Worm (Caenorhabditis elegans): ENCODE data around the gene ZK512.11.

Gene ZK512.11

DNA sequence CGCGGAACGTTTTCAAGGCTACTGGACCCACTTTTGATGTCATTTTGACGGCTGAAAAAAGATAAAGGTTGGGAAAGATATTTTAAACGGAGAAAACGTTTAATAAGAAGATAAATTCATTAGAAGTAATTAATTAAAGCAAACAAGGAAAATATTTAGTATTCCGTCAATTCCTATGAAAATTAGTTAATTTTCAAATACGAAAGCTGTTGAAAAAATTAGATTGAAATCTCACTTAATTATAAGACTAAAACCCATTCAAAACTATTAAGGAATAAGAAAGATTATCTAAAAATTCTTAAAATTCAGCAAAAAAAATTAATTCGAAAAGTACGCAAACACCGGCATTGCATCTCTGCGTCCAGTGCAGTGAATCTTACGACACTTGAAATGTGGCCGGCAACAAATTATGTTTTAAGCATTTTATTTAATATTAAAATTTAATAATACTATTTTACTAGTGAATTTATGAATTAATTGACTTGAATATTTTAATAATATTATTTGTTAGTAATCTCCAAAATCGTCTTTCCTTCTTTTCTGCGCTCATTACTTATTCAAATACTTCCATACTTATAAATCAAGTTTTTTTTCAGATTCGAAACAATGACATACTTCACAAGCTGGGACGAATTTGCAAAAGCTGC is 856 bp downstream of the ZK512.11 start, which contains the start of the genes ZK512.2 and ZK512.4:
TSS of gene ZK512.2 (minus strand) at position 51 of the 647 bp plus-strand sequence.
TSS of gene ZK512.4 (plus strand) at position 597 of the 647 bp plus-strand sequence.
- TF ChIP-seq skn-1 (tag; optimal IDR thresholded peaks at IDR 0.05): peak; percentile 26
- TF ChIP-seq swsn-7 (tag; optimal IDR thresholded peaks at IDR 0.05): peak; percentile 3
- TF ChIP-seq mef-2 (tag; optimal IDR thresholded peaks at IDR 0.05): no peak
- peak; percentile 56 for TF ChIP-seq mep-1 (tag; optimal IDR thresholded peaks at IDR 0.05)
- TF ChIP-seq nhr-237 (tag; optimal IDR thresholded peaks at IDR 0.05): no peak
- peak; percentile 14 to 58 (median 30) for TF ChIP-seq dpl-1 (GFP tag; optimal IDR thresholded peaks at IDR 0.05)
- peak; percentile 42 to 51 for TF ChIP-seq lsy-2 (tag; optimal IDR thresholded peaks at IDR 0.05)
- no peak for TF ChIP-seq unc-62 (GFP tag; optimal IDR thresholded peaks at IDR 0.05)
- TF ChIP-seq C16A3.4 (tag; optimal IDR thresholded peaks at IDR 0.05): peak; percentile 19
- TF ChIP-seq nhr-71 (tag; optimal IDR thresholded peaks at IDR 0.05): peak; percentile 23
- peak; percentile 35 for TF ChIP-seq snu-23 (GFP tag; optimal IDR thresholded peaks at IDR 0.05)
- TF ChIP-seq nhr-47 (tag; optimal IDR thresholded peaks at IDR 0.05): peak; percentile 20
- no peak for TF ChIP-seq nhr-76 (tag; optimal IDR thresholded peaks at IDR 0.05)
- TF ChIP-seq efl-1 (optimal IDR thresholded peaks at IDR 0.05): peak; percentile 20 to 27
- peak; percentile 58 to 91 for TF ChIP-seq efl-1 (GFP tag; optimal IDR thresholded peaks at IDR 0.05 in 1 of 2)
- TF ChIP-seq ztf-11 (tag; optimal IDR thresholded peaks at IDR 0.05): no peak
- peak; percentile 11 to 37 for TF ChIP-seq lin-35 (GFP tag; optimal IDR thresholded peaks at IDR 0.05)
- TF ChIP-seq F16B12.6 (tag; optimal IDR thresholded peaks at IDR 0.05): peak; percentile 80
- peak; percentile 3 for TF ChIP-seq rnt-1 (tag; optimal IDR thresholded peaks at IDR 0.05)

DNA sequence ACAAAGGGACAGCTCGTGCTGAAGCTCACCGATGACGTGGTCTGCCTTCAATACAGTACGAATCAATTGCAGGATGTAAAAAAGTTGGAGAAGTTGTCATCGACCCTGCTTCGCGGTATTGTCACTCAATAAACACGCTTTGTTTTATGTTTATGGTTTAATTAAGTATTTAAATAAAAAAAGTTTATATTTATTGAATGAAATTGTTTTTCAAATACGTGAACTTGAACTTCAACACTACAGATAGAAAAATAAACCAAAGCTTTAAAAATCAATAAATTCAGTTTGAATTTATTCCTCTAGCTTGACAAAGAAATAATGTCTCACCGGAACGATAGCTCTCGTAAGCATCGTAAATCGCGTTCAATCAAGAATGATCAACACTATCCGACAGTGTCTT is 1.8 kb downstream of the ZK512.11 start, which contains the start of gene ZK512.8:
TSS of gene ZK512.8 (plus strand) at position 301 of the 400 bp plus-strand sequence.
- TF ChIP-seq fkh-4 (tag; optimal IDR thresholded peaks at IDR 0.05; ENCODE audit: borderline replicate concordance) (no peak), egl-13 (tag; optimal IDR thresholded peaks at IDR 0.05) (no peak), jun-1 (tag; optimal IDR thresholded peaks at IDR 0.05) (no peak), nhr-90 (tag; optimal IDR thresholded peaks at IDR 0.05; ENCODE audit: poor library complexity) (no peak)

ce11 chrIII:9149132-9149531 is 5.1 kb downstream of the ZK512.11 start:
- TF ChIP-seq lin-35 (GFP tag; optimal IDR thresholded peaks at IDR 0.05) (no peak), sptf-1 (tag; optimal IDR thresholded peaks at IDR 0.05) (no peak), jun-1 (tag; optimal IDR thresholded peaks at IDR 0.05) (no peak), elt-2 (tag; optimal IDR thresholded peaks at IDR 0.05) (no peak), ceh-82 (tag; optimal IDR thresholded peaks at IDR 0.05) (no peak), lin-39 (tag; optimal IDR thresholded peaks at IDR 0.05) (no peak), efl-1 (optimal IDR thresholded peaks at IDR 0.05) (no peak), efl-1 (GFP tag; optimal IDR thresholded peaks at IDR 0.05 in 1 of 2) (no peak), ztf-11 (tag; optimal IDR thresholded peaks at IDR 0.05) (no peak), hpl-2 (GFP tag; optimal IDR thresholded peaks at IDR 0.05) (no peak), egl-13 (tag; optimal IDR thresholded peaks at IDR 0.05) (no peak), ceh-63 (GFP tag; optimal IDR thresholded peaks at IDR 0.05) (no peak), unc-86 (tag; optimal IDR thresholded peaks at IDR 0.05) (no peak), F16B12.6 (tag; optimal IDR thresholded peaks at IDR 0.05) (no peak)

ce11 chrIII:9151782-9152181 is 7.8 kb downstream of the ZK512.11 start:
- no peak for TF ChIP-seq efl-1 (optimal IDR thresholded peaks at IDR 0.05)
- no peak for TF ChIP-seq efl-1 (GFP tag; optimal IDR thresholded peaks at IDR 0.05 in 1 of 2)
- no peak for TF ChIP-seq ceh-63 (GFP tag; optimal IDR thresholded peaks at IDR 0.05)
- peak in 1 of 3 experiments; percentile 2 for TF ChIP-seq dpl-1 (GFP tag; optimal IDR thresholded peaks at IDR 0.05)
- TF ChIP-seq lir-3 (tag; optimal IDR thresholded peaks at IDR 0.05; ENCODE audit: poor library complexity): no peak
- TF ChIP-seq tlp-1 (tag; optimal IDR thresholded peaks at IDR 0.05): no peak
- TF ChIP-seq mef-2 (tag; optimal IDR thresholded peaks at IDR 0.05): no peak
- TF ChIP-seq unc-86 (tag; optimal IDR thresholded peaks at IDR 0.05): no peak
- no peak for TF ChIP-seq nhr-85 (tag)
- TF ChIP-seq ztf-4 (tag; optimal IDR thresholded peaks at IDR 0.05): no peak
- TF ChIP-seq hpl-2 (GFP tag; optimal IDR thresholded peaks at IDR 0.05): no peak
- TF ChIP-seq ces-1 (GFP tag; optimal IDR thresholded peaks at IDR 0.05): no peak
- TF ChIP-seq nhr-28 (tag; optimal IDR thresholded peaks at IDR 0.05): no peak
- TF ChIP-seq pag-3 (tag; optimal IDR thresholded peaks at IDR 0.05; ENCODE audit: borderline replicate concordance, insufficient read depth): peak; percentile 89
- TF ChIP-seq fkh-4 (tag; optimal IDR thresholded peaks at IDR 0.05; ENCODE audit: borderline replicate concordance): peak; percentile 1
- no peak for TF ChIP-seq nhr-11 (tag; optimal IDR thresholded peaks at IDR 0.05)
- no peak for TF ChIP-seq mab-9 (GFP tag; IDR thresholded peaks at IDR 0.05)
- TF ChIP-seq aha-1 (tag; optimal IDR thresholded peaks at IDR 0.05): no peak
- no peak for TF ChIP-seq nhr-77 (tag; optimal IDR thresholded peaks at IDR 0.05)
- no peak for TF ChIP-seq aly-2 (tag; optimal IDR thresholded peaks at IDR 0.05)
- no peak for TF ChIP-seq unc-130 (tag; optimal IDR thresholded peaks at IDR 0.05)
- TF ChIP-seq unc-98 (GFP tag; IDR thresholded peaks at IDR 0.05): no peak
- TF ChIP-seq vab-15 (tag; optimal IDR thresholded peaks at IDR 0.05): no peak
- no peak for TF ChIP-seq fos-1 (tag; optimal IDR thresholded peaks at IDR 0.05)

Measured in whole organism, L1 larva.